Fruit fly (Drosophila melanogaster): ENCODE results near the gene spg.

Gene spg

dm6 chr3R:28856140-28856539 is 11.1 kb downstream of the spg start:
- no peak for TF ChIP-seq cic (GFP tag; optimal IDR thresholded peaks at IDR 0.05)
- TF ChIP-seq Hr96 (GFP tag; optimal IDR thresholded peaks at IDR 0.05), result no peak
- no peak for TF ChIP-seq bab1 (GFP tag; optimal IDR thresholded peaks at IDR 0.05)
- TF ChIP-seq CG12768 (GFP tag; optimal IDR thresholded peaks at IDR 0.05), result no peak
- no peak for TF ChIP-seq pad (GFP tag; optimal IDR thresholded peaks at IDR 0.05)
- no peak for TF ChIP-seq Mnt (GFP tag; optimal IDR thresholded peaks at IDR 0.05)
- TF ChIP-seq CG11617 (GFP tag; optimal IDR thresholded peaks at IDR 0.05), result no peak
- TF ChIP-seq kay (GFP tag; ENCODE audit: borderline replicate concordance), result no peak
- TF ChIP-seq CG14711 (tag; optimal IDR thresholded peaks at IDR 0.05), result no peak
- no peak for TF ChIP-seq CG7045 (GFP tag; optimal IDR thresholded peaks at IDR 0.05)
- no peak for TF ChIP-seq ovo (GFP tag; optimal IDR thresholded peaks at IDR 0.05)
- no peak for TF ChIP-seq Clk (GFP tag; optimal IDR thresholded peaks at IDR 0.05)
- TF ChIP-seq CG7101 (tag; optimal IDR thresholded peaks at IDR 0.05), result no peak
- no peak for TF ChIP-seq tj (GFP tag; optimal IDR thresholded peaks at IDR 0.05)
- TF ChIP-seq toe (GFP tag; optimal IDR thresholded peaks at IDR 0.05), result no peak

dm6 chr3R:28856829-28857228 is 11.8 kb downstream of the spg start:
- TF ChIP-seq tj (GFP tag; optimal IDR thresholded peaks at IDR 0.05), result peak; percentile 92
- no peak for TF ChIP-seq CG12768 (GFP tag; optimal IDR thresholded peaks at IDR 0.05)

dm6 chr3R:28857287-28858024 is 12.4 kb downstream of the spg start:
- no peak for TF ChIP-seq CG33017 (tag; optimal IDR thresholded peaks at IDR 0.05)
- no peak for TF ChIP-seq CG5204 (GFP tag; optimal IDR thresholded peaks at IDR 0.05)
- no peak for TF ChIP-seq Hr96 (GFP tag; optimal IDR thresholded peaks at IDR 0.05)
- TF ChIP-seq Clk (GFP tag; optimal IDR thresholded peaks at IDR 0.05), result no peak
- TF ChIP-seq CG1620 (GFP tag; optimal IDR thresholded peaks at IDR 0.05), result no peak
- no peak for TF ChIP-seq cic (GFP tag; optimal IDR thresholded peaks at IDR 0.05)
- TF ChIP-seq cnc (optimal IDR thresholded peaks at IDR 0.05), result no peak
- no peak for TF ChIP-seq CG14711 (tag; optimal IDR thresholded peaks at IDR 0.05)
- TF ChIP-seq Mnt (GFP tag; optimal IDR thresholded peaks at IDR 0.05), result no peak
- no peak for TF ChIP-seq CG7045 (GFP tag; optimal IDR thresholded peaks at IDR 0.05)
- TF ChIP-seq kay (GFP tag; ENCODE audit: borderline replicate concordance), result no peak
- no peak for TF ChIP-seq Crg-1 (GFP tag; optimal IDR thresholded peaks at IDR 0.05)

- TF ChIP-seq tj (GFP tag; optimal IDR thresholded peaks at IDR 0.05) (peak; percentile 27), ovo (GFP tag; optimal IDR thresholded peaks at IDR 0.05) (no peak)
These were observed 13.2 kb downstream of the spg start for dm6 chr3R:28858241-28858647.

dm6 chr3R:28859058-28859526 is 14.0 kb downstream of the spg start, which contains the start of gene Inx3:
TSS of gene Inx3 (minus strand) at chr3R:28859497.
- TF ChIP-seq Crg-1 (GFP tag; optimal IDR thresholded peaks at IDR 0.05), result no peak
- TF ChIP-seq CG33017 (tag; optimal IDR thresholded peaks at IDR 0.05), result no peak
- TF ChIP-seq CG1620 (GFP tag; optimal IDR thresholded peaks at IDR 0.05), result no peak
- no peak for TF ChIP-seq Clk (GFP tag; optimal IDR thresholded peaks at IDR 0.05)
- TF ChIP-seq CG7045 (GFP tag; optimal IDR thresholded peaks at IDR 0.05), result no peak
- TF ChIP-seq ovo (GFP tag; optimal IDR thresholded peaks at IDR 0.05), result no peak
- TF ChIP-seq bab1 (GFP tag; optimal IDR thresholded peaks at IDR 0.05), result peak; percentile 60
- no peak for TF ChIP-seq CG12768 (GFP tag; optimal IDR thresholded peaks at IDR 0.05)
- TF ChIP-seq CG14711 (tag; optimal IDR thresholded peaks at IDR 0.05), result no peak
- peak; percentile 82 for TF ChIP-seq tj (GFP tag; optimal IDR thresholded peaks at IDR 0.05)
- TF ChIP-seq cic (GFP tag; optimal IDR thresholded peaks at IDR 0.05), result peak; percentile 18
- no peak for TF ChIP-seq kay (GFP tag; ENCODE audit: borderline replicate concordance)
- peak; percentile 45 for TF ChIP-seq Mnt (GFP tag; optimal IDR thresholded peaks at IDR 0.05)
- TF ChIP-seq pad (GFP tag; optimal IDR thresholded peaks at IDR 0.05), result peak; percentile 7
- TF ChIP-seq CG5204 (GFP tag; optimal IDR thresholded peaks at IDR 0.05), result no peak
- TF ChIP-seq Hr96 (GFP tag; optimal IDR thresholded peaks at IDR 0.05), result no peak
- peak; percentile 12 for TF ChIP-seq CG7101 (tag; optimal IDR thresholded peaks at IDR 0.05)
- TF ChIP-seq cnc (optimal IDR thresholded peaks at IDR 0.05), result no peak
- TF ChIP-seq toe (GFP tag; optimal IDR thresholded peaks at IDR 0.05), result no peak
- TF ChIP-seq CG11617 (GFP tag; optimal IDR thresholded peaks at IDR 0.05), result no peak

- TF ChIP-seq pad (GFP tag; optimal IDR thresholded peaks at IDR 0.05) (no peak), Crg-1 (GFP tag; optimal IDR thresholded peaks at IDR 0.05) (no peak), CG7101 (tag; optimal IDR thresholded peaks at IDR 0.05) (no peak), CG14711 (tag; optimal IDR thresholded peaks at IDR 0.05) (no peak), ovo (GFP tag; optimal IDR thresholded peaks at IDR 0.05) (no peak), Clk (GFP tag; optimal IDR thresholded peaks at IDR 0.05) (no peak), CG5204 (GFP tag; optimal IDR thresholded peaks at IDR 0.05) (no peak), cnc (optimal IDR thresholded peaks at IDR 0.05) (no peak), cic (GFP tag; optimal IDR thresholded peaks at IDR 0.05) (no peak), kay (GFP tag; ENCODE audit: borderline replicate concordance) (no peak), tj (GFP tag; optimal IDR thresholded peaks at IDR 0.05) (no peak), CG7045 (GFP tag; optimal IDR thresholded peaks at IDR 0.05) (no peak), CG1620 (GFP tag; optimal IDR thresholded peaks at IDR 0.05) (no peak), CG12768 (GFP tag; optimal IDR thresholded peaks at IDR 0.05) (no peak), toe (GFP tag; optimal IDR thresholded peaks at IDR 0.05) (no peak), CG33017 (tag; optimal IDR thresholded peaks at IDR 0.05) (no peak)
These were observed 15.5 kb downstream of the spg start for dm6 chr3R:28860582-28860981.
